Fruit fly (Drosophila melanogaster): ENCODE data around the gene CG10336.

The CG10336 gene

dm6 chr2L:18653328-18653675 lies 36.0 kb upstream of the CG10336 start (continued):
- TF ChIP-seq CG7357 (GFP tag; IDR thresholded peaks at IDR 0.05) (peak; percentile 36; the same call in 1 of the 3 replicates), Abd-B (GFP tag; optimal IDR thresholded peaks at IDR 0.05) (peak; percentile 70), Hey (tag; optimal IDR thresholded peaks at IDR 0.05) (no peak), CG11696 (GFP tag; IDR thresholded peaks at IDR 0.05) (peak; percentile 60; the same call in 1 of the 2 replicates), Myb (GFP tag; optimal IDR thresholded peaks at IDR 0.05) (no peak), CG18619 (GFP tag; optimal IDR thresholded peaks at IDR 0.05) (peak; percentile 38), dpn (GFP tag; optimal IDR thresholded peaks at IDR 0.05) (peak; percentile 26 to 66), zen2 (GFP tag; IDR thresholded peaks at IDR 0.05; ENCODE audit: partially characterized antibody) (no peak), Fer3 (tag; optimal IDR thresholded peaks at IDR 0.05) (peak; percentile 58), hb (GFP tag; IDR thresholded peaks at IDR 0.05; ENCODE audit: partially characterized antibody) (no peak), CG12299 (tag; optimal IDR thresholded peaks at IDR 0.05) (no peak), Hmr (GFP tag; optimal IDR thresholded peaks at IDR 0.05) (no peak), CG7987 (GFP tag; optimal IDR thresholded peaks at IDR 0.05) (peak; percentile 27), CG11723 (GFP tag; optimal IDR thresholded peaks at IDR 0.05) (peak; percentile 30), CG4404 (GFP tag; IDR thresholded peaks at IDR 0.05) (peak; percentile 72), NK7.1 (GFP tag; optimal IDR thresholded peaks at IDR 0.05) (peak; percentile 5), ewg (GFP tag; optimal IDR thresholded peaks at IDR 0.05) (peak; percentile 43), gt (GFP tag; IDR thresholded peaks at IDR 0.05) (no peak; the same call in 1 of the 2 replicates), Nf-YB (GFP tag; optimal IDR thresholded peaks at IDR 0.05) (peak; percentile 3), CG13424 (tag; optimal IDR thresholded peaks at IDR 0.05) (peak; percentile 39), CG13775 (GFP tag; optimal IDR thresholded peaks at IDR 0.05) (no peak), luna (GFP tag; optimal IDR thresholded peaks at IDR 0.05) (no peak), peb (GFP tag; IDR thresholded peaks at IDR 0.05) (peak; percentile 82), Bteb2 (GFP tag; optimal IDR thresholded peaks at IDR 0.05) (no peak), fru (optimal IDR thresholded peaks at IDR 0.05) (no peak), insv (GFP tag; optimal IDR thresholded peaks at IDR 0.05) (no peak), CG7928 (GFP tag; optimal IDR thresholded peaks at IDR 0.05) (no peak), CG13287 (GFP tag; IDR thresholded peaks at IDR 0.05; ENCODE audit: partially characterized antibody) (no peak), CG15514 (GFP tag; optimal IDR thresholded peaks at IDR 0.05) (no peak), psq (GFP tag; optimal IDR thresholded peaks at IDR 0.05) (peak; percentile 15), CG2120 (GFP tag; optimal IDR thresholded peaks at IDR 0.05) (peak; percentile 14), CG1529 (GFP tag; optimal IDR thresholded peaks at IDR 0.05) (no peak), Ets65A (GFP tag) (peak; percentile 97), CG15601 (tag; optimal IDR thresholded peaks at IDR 0.05) (peak; percentile 84), Hr39 (optimal IDR thresholded peaks at IDR 0.05) (no peak), pum (GFP tag; optimal IDR thresholded peaks at IDR 0.05) (no peak), CG10654 (GFP tag; optimal IDR thresholded peaks at IDR 0.05) (peak; percentile 61), fu2 (GFP tag; optimal IDR thresholded peaks at IDR 0.05) (no peak), phol (tag; optimal IDR thresholded peaks at IDR 0.05) (peak; percentile 86), CG3847 (GFP tag; IDR thresholded peaks at IDR 0.05) (peak; percentile 29; the same call in 1 of the 2 replicates), sna (GFP tag; IDR thresholded peaks at IDR 0.05; ENCODE audit: partially characterized antibody) (no peak), Stat92E (GFP tag; optimal IDR thresholded peaks at IDR 0.05) (peak in 1 of 3 experiments; percentile 78), CG1832 (GFP tag; optimal IDR thresholded peaks at IDR 0.05) (no peak), seq (GFP tag; IDR thresholded peaks at IDR 0.05) (0 out of 2 replicates have a peak, but pooled peaks have one; percentile 53), CG2678 (tag; optimal IDR thresholded peaks at IDR 0.05) (peak; percentile 84), Xbp1 (GFP tag; optimal IDR thresholded peaks at IDR 0.05) (peak; percentile 77), run (tag; optimal IDR thresholded peaks at IDR 0.05) (peak; percentile 2), chinmo (GFP tag; IDR thresholded peaks at IDR 0.05; ENCODE audit: partially characterized antibody) (no peak), oc (tag; optimal IDR thresholded peaks at IDR 0.05) (peak; percentile 70), slou (GFP tag; optimal IDR thresholded peaks at IDR 0.05) (peak; percentile 24), CG2875 (GFP tag; optimal IDR thresholded peaks at IDR 0.05) (peak; percentile 69)
